Worm (Caenorhabditis elegans) whole organism, young adult: Measurements from ENCODE around the gene K09C8.8.

ENCODE experiments used
- dpl-1 ChIP-seq: fragments of 150-350 bp; optimal IDR thresholded peaks from 2 replicates; lab custom pipeline; 2014; ENCODE audit warnings: missing biosample characterization, missing genetic modification reagents, missing genetic modification characterization
- snpc-3.4 ChIP-seq: sonication (generic microtip); optimal IDR thresholded peaks from 2 replicates; lab custom pipeline; 2017; ENCODE audit warnings: missing genetic modification characterization, mild to moderate bottlenecking, missing compliant biosample characterization, antibody characterized with exemption, moderate library complexity, missing genotype, missing genetic modification reagents

DNA sequence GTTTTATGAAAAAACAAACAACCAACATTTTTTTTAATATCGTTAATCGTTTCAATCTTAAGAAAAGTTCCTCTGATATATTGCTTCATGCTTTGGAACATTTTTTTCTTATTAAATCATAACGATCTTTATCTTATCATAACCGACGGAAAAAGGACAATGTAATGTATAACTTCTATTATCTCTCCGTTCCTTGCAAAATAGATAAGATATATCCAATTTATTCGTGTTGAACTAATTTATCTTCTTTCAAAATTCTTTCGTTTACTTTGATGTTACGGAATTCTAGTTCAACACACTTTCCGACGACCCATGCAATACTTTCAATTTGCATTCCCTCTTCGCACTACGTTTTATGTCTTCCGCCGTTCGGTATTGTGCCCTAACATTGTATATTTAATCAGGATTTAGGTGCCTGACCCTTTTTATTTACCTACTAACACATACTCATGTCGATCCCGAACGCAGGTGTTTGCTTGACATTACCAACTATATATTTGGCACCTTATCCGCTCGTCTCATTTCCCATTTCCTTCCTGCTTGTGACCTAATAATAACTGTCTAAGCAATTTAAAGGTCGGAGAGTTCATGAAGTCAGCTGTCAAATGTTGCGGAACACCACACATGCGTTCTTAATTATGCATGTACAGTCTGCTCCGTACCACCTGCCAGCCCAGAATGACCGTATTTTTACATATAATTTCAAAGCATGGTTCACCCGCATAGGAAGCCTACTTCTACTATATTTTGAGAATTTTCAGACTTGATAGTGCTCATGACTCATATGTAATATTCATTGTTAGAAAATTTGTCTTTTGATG, 20.8 kb downstream of the K09C8.8 start:
- TF ChIP-seq dpl-1 (GFP tag; lab: Kevin White, UChicago) (no peak), snpc-3.4 (tag; lab: Kevin White, UChicago) (no peak)
